Worm (Caenorhabditis elegans) whole organism, young adult: ENCODE measurements around the gene H40L08.7.

Experiments used
- B0336.3 ChIP-seq: fragments of 200-800 bp; sonication (Bioruptor generic); IDR thresholded peaks from 2 replicates; pipeline ENCODE4 v1.3.6; 2022; ENCODE audit warnings: missing genetic modification characterization, missing compliant biosample characterization
- C17E4.6 ChIP-seq: fragments of 200-800 bp; sonication (Bioruptor generic); IDR thresholded peaks from 2 replicates; pipeline ENCODE4 v1.3.6; 2022; ENCODE audit warnings: missing genetic modification reagents, missing genetic modification characterization, missing compliant biosample characterization
- D2030.7 ChIP-seq: fragments of 200-800 bp; sonication (Bioruptor generic); IDR thresholded peaks from 2 replicates; pipeline ENCODE4 v1.3.6; 2022; ENCODE audit warnings: missing genetic modification reagents, missing genetic modification characterization, missing compliant biosample characterization
- F23B12.7 ChIP-seq: sonication (generic microtip); optimal IDR thresholded peaks from 2 replicates; lab custom pipeline; 2017; ENCODE audit warnings: missing genetic modification characterization, mild to moderate bottlenecking, missing compliant biosample characterization, antibody characterized with exemption, moderate library complexity; ENCODE audit not compliant: insufficient read depth
- F39B2.1 ChIP-seq: fragments of 200-800 bp; sonication (Bioruptor generic); IDR thresholded peaks from 2 replicates; pipeline ENCODE4 v1.3.6; 2022; ENCODE audit warnings: missing genetic modification reagents, missing genetic modification characterization, missing compliant biosample characterization
- F52B5.7 ChIP-seq: sonication (generic microtip); optimal IDR thresholded peaks from 2 replicates; lab custom pipeline; 2016; ENCODE audit warnings: mild to moderate bottlenecking, missing genetic modification characterization, missing compliant biosample characterization
- F57A8.1 ChIP-seq: fragments of 200-800 bp; sonication (Bioruptor generic); optimal IDR thresholded peaks from 2 replicates; lab custom pipeline; 2018; ENCODE audit warnings: mild to moderate bottlenecking, missing genetic modification characterization, moderate library complexity, missing compliant biosample characterization
- T07F8.4 ChIP-seq: sonication (generic microtip); optimal IDR thresholded peaks from 2 replicates; lab custom pipeline; 2016; ENCODE audit warnings: mild to moderate bottlenecking, missing genetic modification characterization, moderate library complexity, missing compliant biosample characterization
- Y53F4B.3 ChIP-seq: fragments of 200-800 bp; sonication (Bioruptor generic); IDR thresholded peaks from 2 replicates; pipeline ENCODE4 v1.3.6; 2022; ENCODE audit warnings: missing genetic modification reagents, missing genetic modification characterization, missing compliant biosample characterization
- Y56A3A.18 ChIP-seq: fragments of 200-800 bp; sonication (Bioruptor generic); IDR thresholded peaks from 2 replicates; pipeline ENCODE4 v1.3.6; 2022; ENCODE audit warnings: missing genetic modification reagents, missing genetic modification characterization, missing compliant biosample characterization
- Y95B8A.8 ChIP-seq: fragments of 200-800 bp; sonication (Bioruptor generic); IDR thresholded peaks from 2 replicates; pipeline ENCODE4 v1.3.6; 2022; ENCODE audit warnings: missing genetic modification reagents, missing genetic modification characterization, missing compliant biosample characterization
- aptf-3 ChIP-seq: fragments of 200-800 bp; sonication (Bioruptor generic); IDR thresholded peaks from 2 replicates; pipeline ENCODE4 v1.3.6; 2022; ENCODE audit warnings: missing genetic modification characterization, missing compliant biosample characterization
- bed-1 ChIP-seq: fragments of 200-800 bp; sonication (Bioruptor generic); IDR thresholded peaks from 2 replicates; pipeline ENCODE4 v1.3.6; 2022; ENCODE audit warnings: missing genetic modification reagents, missing genetic modification characterization, missing compliant biosample characterization
- egl-18 ChIP-seq: fragments of 200-800 bp; sonication (Bioruptor generic); IDR thresholded peaks from 2 replicates; pipeline ENCODE4 v1.3.6; 2022; ENCODE audit warnings: missing genetic modification reagents, missing genetic modification characterization, missing compliant biosample characterization
- egrh-3 ChIP-seq: fragments of 200-800 bp; sonication (Bioruptor generic); IDR thresholded peaks from 2 replicates; pipeline ENCODE4 v1.3.6; 2022; ENCODE audit warnings: missing genetic modification reagents, missing genetic modification characterization, missing compliant biosample characterization
- ets-4 ChIP-seq: fragments of 200-800 bp; sonication (Bioruptor generic); optimal IDR thresholded peaks from 2 replicates; lab custom pipeline; 2018; ENCODE audit warnings: mild to moderate bottlenecking, missing genetic modification characterization, missing compliant biosample characterization
- hlh-26 ChIP-seq: fragments of 200-800 bp; sonication (Bioruptor generic); conservative IDR thresholded peaks from 2 replicates; pipeline ENCODE4 v1.3.6; 2022; ENCODE audit warnings: missing genetic modification reagents, missing genetic modification characterization, missing compliant biosample characterization
- hmg-1.2 ChIP-seq: fragments of 200-800 bp; sonication (Bioruptor generic); IDR thresholded peaks from 2 replicates; pipeline ENCODE4 v1.3.6; 2022; ENCODE audit warnings: missing genetic modification reagents, missing genetic modification characterization, missing compliant biosample characterization
- lin-26 ChIP-seq: fragments of 200-800 bp; sonication (Bioruptor generic); IDR thresholded peaks from 2 replicates; pipeline ENCODE4 v1.3.6; 2022; ENCODE audit warnings: missing genetic modification reagents, missing genetic modification characterization, missing compliant biosample characterization
- lin-54 ChIP-seq: fragments of 200-800 bp; sonication (Bioruptor generic); optimal IDR thresholded peaks from 2 replicates; lab custom pipeline; 2018; ENCODE audit warnings: mild to moderate bottlenecking, missing genetic modification characterization, missing compliant biosample characterization
- lir-1 ChIP-seq: fragments of 200-800 bp; sonication (Bioruptor generic); conservative IDR thresholded peaks from 2 replicates; pipeline ENCODE4 v1.3.6; 2022; ENCODE audit warnings: missing genetic modification reagents, missing genetic modification characterization, missing compliant biosample characterization
- madf-8 ChIP-seq: fragments of 200-800 bp; sonication (Bioruptor generic); conservative IDR thresholded peaks from 2 replicates; pipeline ENCODE4 v1.3.6; 2022; ENCODE audit warnings: missing genetic modification reagents, missing genetic modification characterization, missing compliant biosample characterization
- nfya-2 ChIP-seq: fragments of 200-800 bp; sonication (Bioruptor generic); IDR thresholded peaks from 2 replicates; pipeline ENCODE4 v1.3.6; 2022; ENCODE audit warnings: missing genetic modification reagents, missing genetic modification characterization, missing compliant biosample characterization
- rcor-1 ChIP-seq: fragments of 200-800 bp; sonication (Bioruptor generic); IDR thresholded peaks from 2 replicates; pipeline ENCODE4 v1.3.6; 2022; ENCODE audit warnings: missing genetic modification reagents, missing genetic modification characterization, missing compliant biosample characterization
- repo-1 ChIP-seq: sonication (generic microtip); optimal IDR thresholded peaks from 2 replicates; lab custom pipeline; 2017; ENCODE audit warnings: mild to moderate bottlenecking, missing genetic modification characterization, missing compliant biosample characterization
- rpc-1 ChIP-seq, 2 experiments: fragments of 150-350 bp in 1 of 2; sonication (generic microtip) in 1 of 2; optimal IDR thresholded peaks; 2 replicates each; lab custom pipeline; 2014 to 2018; ENCODE audit warnings: missing biosample characterization in 1 of 2, missing genetic modification characterization in 1 of 2, missing genetic modification reagents in 1 of 2, missing genotype in 1 of 2
- sdz-38 ChIP-seq: sonication (generic microtip); optimal IDR thresholded peaks from 2 replicates; lab custom pipeline; 2016; ENCODE audit warnings: missing genotype, missing genetic modification characterization, missing compliant biosample characterization
- sea-2 ChIP-seq: fragments of 200-800 bp; sonication (Bioruptor generic); IDR thresholded peaks from 2 replicates; pipeline ENCODE4 v1.3.6; 2022; ENCODE audit warnings: missing genetic modification characterization, missing compliant biosample characterization
- snpc-1.1 ChIP-seq: sonication (generic microtip); optimal IDR thresholded peaks from 2 replicates; lab custom pipeline; 2017; ENCODE audit warnings: missing genetic modification characterization, mild to moderate bottlenecking, missing compliant biosample characterization, antibody characterized with exemption, moderate library complexity, missing genotype, missing genetic modification reagents; ENCODE audit not compliant: insufficient read depth
- snpc-1.3 ChIP-seq: sonication (generic microtip); optimal IDR thresholded peaks from 2 replicates; lab custom pipeline; 2017; ENCODE audit warnings: missing genetic modification characterization, mild to moderate bottlenecking, missing compliant biosample characterization, antibody characterized with exemption, moderate library complexity, missing genotype, missing genetic modification reagents; ENCODE audit not compliant: insufficient read depth
- snpc-4 ChIP-seq, 5 experiments: fragments of 150-350 bp in 1 of 5; sonication (generic microtip) in 4 of 5; optimal IDR thresholded peaks; 2 replicates each; lab custom pipeline; 2014 to 2018; ENCODE audit warnings: missing genetic modification characterization in 5 of 5, missing biosample characterization in 3 of 5, antibody characterized with exemption in 2 of 5, mild to moderate bottlenecking in 2 of 5, missing compliant biosample characterization in 2 of 5, missing genotype in 2 of 5, moderate library complexity in 2 of 5, missing genetic modification reagents in 1 of 5
- tbx-9 ChIP-seq: sonication (generic microtip); optimal IDR thresholded peaks from 2 replicates; lab custom pipeline; 2016; ENCODE audit warnings: borderline replicate concordance, missing genetic modification characterization, inconsistent platforms, missing compliant biosample characterization
- xnd-1 ChIP-seq: sonication (generic microtip); optimal IDR thresholded peaks from 2 replicates; lab custom pipeline; 2016; ENCODE audit warnings: missing genotype, missing genetic modification reagents, missing genetic modification characterization, missing compliant biosample characterization
- zfh-2 ChIP-seq: fragments of 200-800 bp; sonication (Bioruptor generic); conservative IDR thresholded peaks from 2 replicates; pipeline ENCODE4 v1.3.6; 2022; ENCODE audit warnings: missing genetic modification reagents, missing genetic modification characterization, missing compliant biosample characterization
- ztf-18 ChIP-seq: sonication (generic microtip); optimal IDR thresholded peaks from 2 replicates; lab custom pipeline; 2016; ENCODE audit warnings: missing genotype, mild to moderate bottlenecking, missing genetic modification characterization, missing compliant biosample characterization
- ztf-26 ChIP-seq: sonication (generic microtip); optimal IDR thresholded peaks from 2 replicates; lab custom pipeline; 2017; ENCODE audit warnings: missing genetic modification characterization, missing compliant biosample characterization
- ztf-28 ChIP-seq: fragments of 200-800 bp; sonication (Bioruptor generic); IDR thresholded peaks from 2 replicates; pipeline ENCODE4 v1.3.6; 2022; ENCODE audit warnings: missing genetic modification reagents, missing genetic modification characterization, missing compliant biosample characterization
- ztf-6 ChIP-seq: fragments of 200-800 bp; sonication (Bioruptor generic); IDR thresholded peaks from 2 replicates; pipeline ENCODE4 v1.3.6; 2022; ENCODE audit warnings: missing genetic modification reagents, missing genetic modification characterization, missing compliant biosample characterization

Gene H40L08.7

DNA sequence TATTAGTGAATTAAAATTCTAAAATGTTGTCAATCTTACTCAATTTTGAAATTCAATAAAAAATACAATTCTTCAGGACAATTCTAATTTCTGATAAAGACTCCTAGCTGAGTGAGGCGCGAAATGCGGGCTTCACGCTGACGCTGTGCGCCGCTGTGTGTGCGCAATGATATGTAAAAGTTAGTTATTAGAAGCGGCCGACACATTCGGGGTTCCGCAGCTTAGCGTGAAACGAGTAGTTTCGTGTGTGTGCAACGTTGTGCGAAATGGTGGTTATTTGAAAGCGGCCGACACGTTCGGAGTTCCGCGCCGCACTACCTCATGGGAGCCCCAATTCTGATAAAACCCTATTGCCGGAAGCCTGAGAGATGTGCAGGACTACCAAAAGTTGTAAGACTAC, 2.4 kb downstream of the H40L08.7 start:
- no peak for TF ChIP-seq hlh-26 (GFP tag; lab: Robert Waterston, UW)
- TF ChIP-seq rpc-1 (optimal IDR thresholded peaks at IDR 0.05; lab: Kevin White, UChicago), result no peak
- no peak for TF ChIP-seq rpc-1 (tag; optimal IDR thresholded peaks at IDR 0.05; lab: Kevin White, UChicago)
- TF ChIP-seq F39B2.1 (GFP tag; lab: Robert Waterston, UW), result no peak
- no peak for TF ChIP-seq F52B5.7 (tag; lab: Kevin White, UChicago)
- TF ChIP-seq Y95B8A.8 (GFP tag; lab: Robert Waterston, UW), result 0 out of 2 replicates have a peak, but pooled peaks have one; percentile 7
- TF ChIP-seq F23B12.7 (tag; lab: Kevin White, UChicago), result no peak
- TF ChIP-seq snpc-4 (GFP tag; optimal IDR thresholded peaks at IDR 0.05; lab: Kevin White, UChicago), result no peak
- peak in 2 of 4 experiments; percentile 51 to 80 for TF ChIP-seq snpc-4 (tag; optimal IDR thresholded peaks at IDR 0.05; lab: Kevin White, UChicago)
- TF ChIP-seq ztf-6 (GFP tag; lab: Robert Waterston, UW), result no peak
- TF ChIP-seq sea-2, result no peak
- TF ChIP-seq ztf-28 (GFP tag; lab: Robert Waterston, UW), result no peak
- TF ChIP-seq snpc-1.1 (tag; lab: Kevin White, UChicago), result peak; percentile 30
- no peak for TF ChIP-seq aptf-3

DNA sequence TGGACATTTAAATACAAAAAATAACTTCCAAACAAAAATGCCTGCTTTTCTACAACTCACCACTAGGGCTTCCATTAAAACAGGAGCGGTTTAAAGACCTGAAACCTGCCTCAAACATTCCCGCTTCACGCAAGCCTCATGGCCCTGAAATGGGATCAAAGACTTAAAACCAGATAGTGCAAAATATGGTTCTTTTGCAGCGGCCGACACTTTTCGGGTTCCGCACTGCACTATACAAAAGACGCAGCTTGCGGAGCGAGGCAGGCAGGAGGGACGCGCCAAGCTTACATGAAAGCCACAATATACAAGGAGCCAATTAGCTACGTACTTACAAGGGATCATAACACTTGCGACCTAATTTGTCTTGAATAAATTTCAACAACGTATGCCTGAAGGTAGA, 4.1 kb downstream of the H40L08.7 start:
- TF ChIP-seq lin-54 (GFP tag; lab: Kevin White, UChicago), result no peak
- TF ChIP-seq snpc-1.1 (tag; lab: Kevin White, UChicago), result peak; percentile 22
- peak; percentile 35; the same call in 1 of the 2 replicates for TF ChIP-seq hmg-1.2 (GFP tag; lab: Robert Waterston, UW)
- peak; percentile 29 for TF ChIP-seq snpc-4 (GFP tag; optimal IDR thresholded peaks at IDR 0.05; lab: Kevin White, UChicago)
- peak in 2 of 4 experiments; percentile 88 to 91 for TF ChIP-seq snpc-4 (tag; optimal IDR thresholded peaks at IDR 0.05; lab: Kevin White, UChicago)

DNA sequence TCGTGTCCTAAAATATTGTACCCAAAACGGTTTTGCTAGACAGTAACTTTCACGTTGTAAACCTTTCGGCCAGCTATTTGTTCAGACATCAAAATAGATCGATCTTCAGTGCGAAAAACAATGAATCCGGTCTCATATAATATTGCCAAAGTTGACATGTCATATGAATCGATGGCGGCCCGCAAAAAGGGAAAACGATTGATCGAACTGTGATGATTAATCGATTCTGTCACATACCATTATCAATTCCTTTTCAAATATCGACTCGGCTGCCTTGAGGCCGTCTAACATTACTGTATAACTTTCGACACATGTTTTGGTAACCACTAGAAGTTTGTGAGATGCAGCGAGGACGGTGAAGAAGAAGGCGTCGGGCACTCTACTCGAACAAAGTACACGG, 4.7 kb downstream of the H40L08.7 start:
- no peak for TF ChIP-seq Y53F4B.3 (GFP tag; lab: Robert Waterston, UW)
- TF ChIP-seq B0336.3 (GFP tag; lab: Robert Waterston, UW), result no peak
- TF ChIP-seq, all 124 proteins: peak for 0

DNA sequence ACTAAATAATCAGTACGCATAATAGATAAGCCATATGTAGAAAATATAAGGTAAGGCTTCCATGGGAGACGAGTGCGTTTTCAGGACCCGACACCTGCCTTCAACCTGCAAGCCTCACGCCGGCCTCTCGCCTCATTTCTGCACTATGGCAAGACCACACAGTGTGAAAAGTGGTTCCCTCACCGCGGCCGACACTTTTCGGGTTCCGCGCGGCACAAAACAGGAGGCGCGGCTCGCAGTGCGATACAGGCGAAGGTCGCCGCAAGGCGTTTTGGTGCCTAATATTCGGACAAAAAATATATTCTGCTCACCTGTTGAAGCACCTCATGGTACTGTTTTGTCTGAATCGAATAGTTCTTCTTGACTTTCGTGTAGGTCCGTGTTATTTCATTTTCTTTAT, 7.4 kb downstream of the H40L08.7 start:
- TF ChIP-seq D2030.7 (GFP tag; lab: Robert Waterston, UW) (no peak), ztf-26 (tag; lab: Kevin White, UChicago) (no peak), ztf-18 (tag; lab: Kevin White, UChicago) (no peak), nfya-2 (no peak), F57A8.1 (GFP tag; lab: Kevin White, UChicago) (no peak), egrh-3 (GFP tag; lab: Robert Waterston, UW) (peak; percentile 21; the same call in 1 of the 2 replicates), zfh-2 (GFP tag; lab: Robert Waterston, UW) (peak; percentile 82), snpc-1.1 (tag; lab: Kevin White, UChicago) (peak; percentile 67), snpc-4 (GFP tag; optimal IDR thresholded peaks at IDR 0.05; lab: Kevin White, UChicago) (peak; percentile 51), snpc-4 (tag; optimal IDR thresholded peaks at IDR 0.05; lab: Kevin White, UChicago) (peak in 3 of 4 experiments; percentile 50 to 88 (median 82)), bed-1 (GFP tag; lab: Robert Waterston, UW) (no peak), snpc-1.3 (tag; lab: Kevin White, UChicago) (no peak), egl-18 (GFP tag; lab: Robert Waterston, UW) (no peak), lir-1 (GFP tag; lab: Robert Waterston, UW) (no peak)

DNA sequence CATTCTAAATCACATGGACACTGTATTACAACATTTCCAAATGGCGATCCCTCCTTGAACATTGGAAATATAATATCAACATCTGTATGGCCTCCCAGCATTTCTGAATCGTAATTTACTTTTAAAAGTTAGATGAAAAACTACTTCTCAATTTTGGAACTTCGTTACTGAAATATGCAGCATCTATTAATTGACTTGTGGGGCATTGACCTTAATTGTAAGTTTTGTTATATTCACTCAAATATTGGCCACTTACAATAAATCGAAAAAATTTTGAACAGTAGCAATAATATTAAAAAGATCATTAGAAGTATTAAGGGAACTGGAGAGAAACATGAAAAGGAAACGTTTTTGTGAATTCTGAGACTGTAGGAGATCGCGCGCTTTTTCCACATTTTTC, 8.3 kb downstream of the H40L08.7 start, which contains the start of gene mam-6:
Gene mam-6 (minus strand): TSS at position 101 of the 400 bp plus-strand sequence.
- TF ChIP-seq T07F8.4 (tag; lab: Kevin White, UChicago) (no peak), Y56A3A.18 (GFP tag; lab: Robert Waterston, UW) (no peak), C17E4.6 (no peak), madf-8 (no peak), tbx-9 (tag; lab: Kevin White, UChicago) (no peak), sdz-38 (tag; lab: Kevin White, UChicago) (no peak), repo-1 (tag; lab: Kevin White, UChicago) (no peak), hlh-26 (GFP tag; lab: Robert Waterston, UW) (no peak), rcor-1 (no peak), lin-26 (GFP tag; lab: Robert Waterston, UW) (no peak), xnd-1 (tag; lab: Kevin White, UChicago) (no peak), ztf-6 (GFP tag; lab: Robert Waterston, UW) (no peak), ets-4 (GFP tag; lab: Kevin White, UChicago) (no peak)
